Worm (Caenorhabditis elegans): ENCODE measurements around the gene epic-3.

The epic-3 gene

ce11 chrIV:1745453-1746051 is 21.4 kb upstream of the epic-3 start, which contains the start of the genes Y41D4A.6 and Y41D4A.4 (continued):
- TF ChIP-seq unc-39 (tag; optimal IDR thresholded peaks at IDR 0.05) (no peak), nhr-48 (tag; optimal IDR thresholded peaks at IDR 0.05) (peak; percentile 31), nhr-77 (tag; optimal IDR thresholded peaks at IDR 0.05) (peak; percentile 77), lin-1 (GFP tag; IDR thresholded peaks at IDR 0.05) (no peak), dmd-6 (GFP tag; IDR thresholded peaks at IDR 0.05) (peak; percentile 43; the same call in 1 of the 2 replicates), ces-1 (GFP tag; optimal IDR thresholded peaks at IDR 0.05) (no peak), zip-11 (GFP tag; IDR thresholded peaks at IDR 0.05) (no peak), saeg-2 (GFP tag; IDR thresholded peaks at IDR 0.05) (no peak), aly-2 (tag; optimal IDR thresholded peaks at IDR 0.05) (no peak), lin-39 (tag; optimal IDR thresholded peaks at IDR 0.05) (no peak), lin-13 (GFP tag; optimal IDR thresholded peaks at IDR 0.05) (peak; percentile 78), tra-1 (GFP tag; IDR thresholded peaks at IDR 0.05) (no peak), nhr-10 (tag; optimal IDR thresholded peaks at IDR 0.05) (no peak), tag-97 (GFP tag; IDR thresholded peaks at IDR 0.05) (no peak), mdl-1 (tag; optimal IDR thresholded peaks at IDR 0.05) (peak; percentile 40 to 78), lin-38 (GFP tag; IDR thresholded peaks at IDR 0.05) (peak; percentile 98), spr-1 (tag; optimal IDR thresholded peaks at IDR 0.05) (peak; percentile 43), madf-9 (GFP tag; conservative IDR thresholded peaks at IDR 0.05) (peak; percentile 81), fkh-10 (GFP tag; optimal IDR thresholded peaks at IDR 0.05) (no peak), T26A8.4 (GFP tag; IDR thresholded peaks at IDR 0.05) (0 out of 2 replicates have a peak, but pooled peaks have one; percentile 22), T20F7.1 (GFP tag; optimal IDR thresholded peaks at IDR 0.05) (peak; percentile 73), lin-29 (GFP tag; IDR thresholded peaks at IDR 0.05) (no peak), mxl-3 (GFP tag; optimal IDR thresholded peaks at IDR 0.05) (peak; percentile 91), duxl-1 (tag; optimal IDR thresholded peaks at IDR 0.05; ENCODE audit: poor library complexity) (no peak), F37D6.2 (tag; optimal IDR thresholded peaks at IDR 0.05) (peak; percentile 54), Y75B8A.6 (GFP tag; IDR thresholded peaks at IDR 0.05) (no peak), dmd-8 (GFP tag; IDR thresholded peaks at IDR 0.05) (no peak), dve-1 (tag; optimal IDR thresholded peaks at IDR 0.05; ENCODE audit: insufficient read depth) (peak; percentile 75), nhr-11 (tag; optimal IDR thresholded peaks at IDR 0.05) (peak; percentile 27), sdz-12 (GFP tag; optimal IDR thresholded peaks at IDR 0.05) (peak; percentile 53), dpl-1 (GFP tag; optimal IDR thresholded peaks at IDR 0.05) (peak; percentile 68), lir-3 (tag; optimal IDR thresholded peaks at IDR 0.05) (peak; percentile 36), ceh-62 (tag; optimal IDR thresholded peaks at IDR 0.05) (no peak), cey-2 (tag; optimal IDR thresholded peaks at IDR 0.05; ENCODE audit: borderline replicate concordance, insufficient read depth) (no peak), ceh-20 (GFP tag; IDR thresholded peaks at IDR 0.05) (peak; percentile 69), hif-1 (tag; optimal IDR thresholded peaks at IDR 0.05) (peak in 1 of 2 experiments; percentile 94), F26F4.8 (GFP tag; conservative IDR thresholded peaks at IDR 0.05) (no peak), ztf-11 (tag; optimal IDR thresholded peaks at IDR 0.05) (no peak), ceh-82 (tag; optimal IDR thresholded peaks at IDR 0.05) (no peak), nhr-76 (tag; optimal IDR thresholded peaks at IDR 0.05) (no peak), Y48G9A.11 (GFP tag; IDR thresholded peaks at IDR 0.05) (peak; percentile 71), pha-4 (GFP tag; IDR thresholded peaks at IDR 0.05) (0 out of 2 replicates have a peak, but pooled peaks have one; percentile 54), pha-4 (tag; optimal IDR thresholded peaks at IDR 0.05) (peak; percentile 54), php-3 (GFP tag; IDR thresholded peaks at IDR 0.05) (0 out of 2 replicates have a peak, but pooled peaks have one; percentile 24), nhr-111 (GFP tag; optimal IDR thresholded peaks at IDR 0.05) (no peak), rbr-2 (tag; optimal IDR thresholded peaks at IDR 0.05) (peak; percentile 87), jun-1 (tag; optimal IDR thresholded peaks at IDR 0.05) (no peak), daf-8 (GFP tag; IDR thresholded peaks at IDR 0.05) (no peak), nhr-42 (GFP tag; IDR thresholded peaks at IDR 0.05) (peak; percentile 26; the same call in 1 of the 2 replicates), mes-2 (tag; optimal IDR thresholded peaks at IDR 0.05; ENCODE audit: poor library complexity, severe bottlenecking) (peak; percentile 96)
